Worm (Caenorhabditis elegans): Measurements from ENCODE around the gene Y61A9LA.12.

Gene Y61A9LA.12

DNA sequence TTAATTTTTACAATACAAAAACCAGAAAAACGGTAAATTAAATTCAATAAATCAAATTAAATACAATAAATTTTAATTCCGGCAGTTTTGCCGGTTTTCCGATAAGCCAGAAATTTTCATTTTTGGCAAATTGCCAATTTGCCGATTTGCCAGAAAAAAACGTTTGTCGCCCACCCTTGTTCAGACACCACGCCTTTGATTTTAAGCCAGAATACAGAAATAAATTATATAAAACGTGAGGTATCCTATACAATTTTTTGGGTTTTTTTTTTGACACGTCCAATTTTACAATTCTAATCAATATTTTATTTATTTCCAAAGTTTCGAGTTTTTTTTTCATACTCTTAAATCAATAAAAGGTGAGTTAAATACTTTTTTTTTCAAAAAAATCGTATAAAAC is 40.9 kb upstream of the Y61A9LA.12 start, which contains the start of gene T28F12.1:
TSS of gene T28F12.1 (plus strand) at position 301 of the 400 bp plus-strand sequence.
- TF ChIP-seq T22C8.4 (GFP tag; IDR thresholded peaks at IDR 0.05) (no peak), cog-1 (tag; optimal IDR thresholded peaks at IDR 0.05) (no peak), ztf-29 (GFP tag; IDR thresholded peaks at IDR 0.05) (no peak), klf-2 (GFP tag; conservative IDR thresholded peaks at IDR 0.05) (no peak), flt-1 (GFP tag; IDR thresholded peaks at IDR 0.05) (no peak), med-1 (GFP tag; optimal IDR thresholded peaks at IDR 0.05; ENCODE audit: insufficient read depth) (no peak), ref-1 (GFP tag; conservative IDR thresholded peaks at IDR 0.05) (no peak), tab-1 (GFP tag; IDR thresholded peaks at IDR 0.05) (no peak), ztf-23 (GFP tag; IDR thresholded peaks at IDR 0.05) (no peak)

DNA sequence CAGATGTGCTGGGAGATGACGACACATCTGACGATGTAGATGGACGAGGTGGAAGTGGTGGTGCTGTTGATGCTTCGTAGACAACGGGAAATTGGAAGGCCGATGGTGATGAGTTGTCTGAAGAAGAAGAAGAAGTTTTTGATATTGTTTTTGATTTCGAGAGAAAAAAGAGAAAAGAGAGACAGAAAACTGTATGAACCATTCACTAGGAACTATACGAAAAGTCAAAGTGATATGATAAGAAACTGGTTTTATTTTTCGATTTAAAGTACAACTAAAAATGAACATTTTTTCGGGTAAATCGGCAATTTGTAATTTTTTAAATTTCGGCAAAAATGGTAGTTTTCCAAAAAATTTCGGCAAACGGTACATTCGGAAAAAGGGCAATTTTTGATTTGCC is 35.0 kb upstream of the Y61A9LA.12 start:
- TF ChIP-seq med-1 (GFP tag; optimal IDR thresholded peaks at IDR 0.05; ENCODE audit: insufficient read depth), result no peak
- TF ChIP-seq ref-1 (GFP tag; conservative IDR thresholded peaks at IDR 0.05), result no peak
- no peak for TF ChIP-seq ztf-29 (GFP tag; IDR thresholded peaks at IDR 0.05)
- no peak for TF ChIP-seq tab-1 (GFP tag; IDR thresholded peaks at IDR 0.05)
- TF ChIP-seq flt-1 (GFP tag; IDR thresholded peaks at IDR 0.05), result no peak
- no peak for TF ChIP-seq ztf-23 (GFP tag; IDR thresholded peaks at IDR 0.05)
- TF ChIP-seq klf-2 (GFP tag; conservative IDR thresholded peaks at IDR 0.05), result no peak
- no peak for TF ChIP-seq T22C8.4 (GFP tag; IDR thresholded peaks at IDR 0.05)
- no peak for TF ChIP-seq cog-1 (tag; optimal IDR thresholded peaks at IDR 0.05)

DNA sequence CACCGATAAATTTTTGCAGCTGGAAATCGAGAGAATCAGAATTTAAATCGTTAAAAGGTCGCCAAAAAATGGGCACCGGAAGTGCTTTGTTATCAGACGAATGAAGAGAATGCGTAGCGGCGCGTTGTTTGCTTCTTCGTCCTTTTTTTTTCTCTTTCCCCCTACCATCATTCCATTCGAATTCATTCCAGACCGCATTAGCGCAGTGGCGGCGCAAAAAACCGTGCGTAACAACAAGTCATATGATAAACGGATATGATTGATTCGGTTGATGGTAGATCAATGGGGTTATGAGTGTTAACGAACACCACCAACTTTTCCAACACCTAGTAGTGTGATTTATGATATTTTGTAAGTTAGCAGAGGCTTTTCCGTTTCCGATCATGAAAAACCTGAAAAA is 30.4 kb upstream of the Y61A9LA.12 start:
- TF ChIP-seq tab-1 (GFP tag; IDR thresholded peaks at IDR 0.05) (no peak), med-1 (GFP tag; optimal IDR thresholded peaks at IDR 0.05; ENCODE audit: insufficient read depth) (no peak), ref-1 (GFP tag; conservative IDR thresholded peaks at IDR 0.05) (no peak), cog-1 (tag; optimal IDR thresholded peaks at IDR 0.05) (no peak), ztf-23 (GFP tag; IDR thresholded peaks at IDR 0.05) (no peak), T22C8.4 (GFP tag; IDR thresholded peaks at IDR 0.05) (no peak), klf-2 (GFP tag; conservative IDR thresholded peaks at IDR 0.05) (no peak)

DNA sequence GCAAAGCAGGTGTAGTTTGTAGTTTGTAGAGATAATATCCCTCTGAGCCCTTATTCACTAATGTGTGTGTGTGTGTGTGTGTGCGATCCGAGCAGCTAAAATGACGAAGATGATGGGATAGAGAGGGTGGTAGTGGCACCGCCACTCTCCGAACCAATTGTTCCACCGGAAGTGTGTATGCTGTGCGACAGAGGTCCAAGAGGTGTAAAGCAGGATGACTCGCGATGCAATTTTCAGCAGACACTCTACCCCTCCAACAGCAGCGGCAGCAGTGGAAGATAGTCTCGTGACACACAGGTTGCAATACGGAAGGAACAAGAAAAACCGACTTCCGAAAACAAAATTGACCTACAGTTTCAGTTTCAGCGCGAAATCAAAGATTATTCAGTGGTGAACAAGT is 29.8 kb upstream of the Y61A9LA.12 start:
- TF ChIP-seq ztf-29 (GFP tag; IDR thresholded peaks at IDR 0.05) (no peak), tab-1 (GFP tag; IDR thresholded peaks at IDR 0.05) (no peak), T22C8.4 (GFP tag; IDR thresholded peaks at IDR 0.05) (no peak), ref-1 (GFP tag; conservative IDR thresholded peaks at IDR 0.05) (no peak), ztf-23 (GFP tag; IDR thresholded peaks at IDR 0.05) (no peak), cog-1 (tag; optimal IDR thresholded peaks at IDR 0.05) (no peak), med-1 (GFP tag; optimal IDR thresholded peaks at IDR 0.05; ENCODE audit: insufficient read depth) (no peak), klf-2 (GFP tag; conservative IDR thresholded peaks at IDR 0.05) (no peak), flt-1 (GFP tag; IDR thresholded peaks at IDR 0.05) (no peak)

DNA sequence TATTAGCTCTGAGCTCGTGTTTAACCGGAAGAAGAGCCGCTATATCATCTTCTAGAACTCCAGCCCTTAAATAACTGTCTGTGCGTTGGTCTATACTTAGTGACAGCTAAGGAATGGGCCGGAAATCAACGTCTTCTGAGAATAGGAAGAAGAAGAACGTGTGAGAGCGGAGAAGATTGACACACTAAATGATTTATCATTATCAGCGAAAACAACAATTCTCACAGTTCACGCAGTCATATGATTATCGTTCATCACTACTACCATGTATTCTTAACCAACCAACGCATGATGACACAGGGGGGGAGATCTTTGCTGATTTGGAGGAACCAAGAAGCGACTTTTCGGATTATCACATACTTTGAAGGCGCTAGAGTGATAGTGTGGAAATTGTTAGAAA is 29.3 kb upstream of the Y61A9LA.12 start:
- no peak for TF ChIP-seq med-1 (GFP tag; optimal IDR thresholded peaks at IDR 0.05; ENCODE audit: insufficient read depth)
- TF ChIP-seq tab-1 (GFP tag; IDR thresholded peaks at IDR 0.05), result no peak
- TF ChIP-seq cog-1 (tag; optimal IDR thresholded peaks at IDR 0.05), result no peak
- TF ChIP-seq ref-1 (GFP tag; conservative IDR thresholded peaks at IDR 0.05), result no peak
- TF ChIP-seq ztf-23 (GFP tag; IDR thresholded peaks at IDR 0.05), result no peak
- TF ChIP-seq klf-2 (GFP tag; conservative IDR thresholded peaks at IDR 0.05), result no peak

DNA sequence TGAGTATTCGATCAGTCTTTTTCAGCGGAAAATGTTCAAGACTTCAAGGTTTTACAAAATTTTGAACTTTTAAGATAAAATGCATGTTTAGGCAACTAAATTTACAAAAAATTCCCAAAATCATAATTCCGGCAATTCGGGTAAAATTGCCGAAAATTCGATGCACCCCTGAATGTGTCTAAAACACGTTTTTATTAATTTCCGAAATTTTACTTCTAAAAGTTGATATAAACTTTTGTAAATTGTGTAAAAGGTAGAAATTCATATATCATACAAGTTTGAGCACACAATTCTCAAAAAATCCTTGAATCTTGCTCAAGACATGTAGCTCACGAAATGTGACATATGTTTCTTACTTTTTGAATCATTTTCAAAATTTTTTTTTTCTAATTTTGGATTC is 28.6 kb upstream of the Y61A9LA.12 start:
- no peak for TF ChIP-seq ztf-29 (GFP tag; IDR thresholded peaks at IDR 0.05)

DNA sequence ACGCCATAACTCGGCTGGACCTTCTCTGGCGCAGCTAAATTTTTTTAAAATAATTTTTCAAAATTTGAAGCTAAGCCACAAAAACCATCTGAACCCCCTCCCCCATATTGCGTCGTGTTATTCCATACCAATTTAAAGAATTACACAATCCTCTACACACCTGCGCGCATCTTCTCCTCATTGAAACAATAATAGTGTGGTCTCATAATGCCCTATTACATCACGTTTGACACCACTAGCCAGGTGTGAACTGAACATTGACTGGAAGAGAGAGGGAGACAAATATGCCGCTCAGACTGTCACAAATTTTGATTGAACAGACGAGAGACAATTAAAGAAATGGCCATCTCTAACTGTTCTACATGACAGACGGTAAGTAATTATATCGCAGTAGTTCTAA is 28.2 kb upstream of the Y61A9LA.12 start:
- TF ChIP-seq ztf-23 (GFP tag; IDR thresholded peaks at IDR 0.05) (no peak), flt-1 (GFP tag; IDR thresholded peaks at IDR 0.05) (no peak), med-1 (GFP tag; optimal IDR thresholded peaks at IDR 0.05; ENCODE audit: insufficient read depth) (no peak), klf-2 (GFP tag; conservative IDR thresholded peaks at IDR 0.05) (no peak)

DNA sequence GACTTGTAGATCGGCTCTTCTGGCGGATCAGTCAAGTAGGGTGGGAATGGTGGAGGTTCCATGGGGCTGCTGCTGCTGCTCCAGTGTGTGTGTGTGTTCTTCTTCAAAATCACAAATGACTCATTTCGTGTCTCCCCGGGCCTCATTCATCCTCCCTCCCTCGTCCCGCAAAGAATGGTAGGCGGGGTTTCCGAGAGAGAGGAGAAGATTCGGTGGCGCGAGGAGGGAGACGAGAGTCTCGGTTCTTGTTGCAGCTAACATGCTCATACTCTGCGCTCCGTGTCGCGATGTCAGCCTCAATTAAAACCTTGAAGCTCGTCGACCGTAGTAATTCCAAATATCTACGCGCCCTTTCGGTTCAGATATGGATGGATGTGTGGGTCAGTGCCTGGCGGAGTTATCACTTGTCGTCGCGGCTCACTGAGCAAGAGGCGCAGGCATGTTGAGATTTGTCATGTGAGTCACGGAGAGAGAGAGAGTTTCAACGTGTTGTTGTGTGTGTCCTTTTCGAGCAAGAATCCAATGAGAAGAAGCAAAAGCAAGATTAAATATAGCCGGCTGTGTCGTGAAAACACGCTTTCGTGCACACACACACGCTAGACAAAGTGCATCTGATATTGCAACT is 26.8 kb upstream of the Y61A9LA.12 start:
- no peak for TF ChIP-seq flt-1 (GFP tag; IDR thresholded peaks at IDR 0.05)

DNA sequence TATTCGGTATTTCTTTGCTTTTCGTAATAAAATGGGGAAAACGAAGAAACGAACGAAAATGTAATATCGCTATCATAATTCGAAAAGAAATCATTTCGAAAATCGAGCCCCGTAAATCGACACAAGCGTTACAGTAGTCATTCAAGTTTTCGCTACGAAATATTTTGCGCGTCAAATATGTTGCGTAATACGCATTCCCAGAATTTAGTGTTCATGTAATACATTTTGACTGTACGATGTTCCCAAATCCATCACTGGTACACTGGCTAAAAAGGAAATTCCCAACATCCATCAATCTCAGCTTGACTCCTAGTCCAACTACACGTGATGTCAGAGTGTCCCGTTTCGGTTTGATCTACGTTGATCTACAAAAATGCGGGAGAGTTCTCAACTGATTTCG is 25.7 kb upstream of the Y61A9LA.12 start:
- TF ChIP-seq med-1 (GFP tag; optimal IDR thresholded peaks at IDR 0.05; ENCODE audit: insufficient read depth), result no peak
- TF ChIP-seq ztf-23 (GFP tag; IDR thresholded peaks at IDR 0.05), result no peak
- TF ChIP-seq ztf-29 (GFP tag; IDR thresholded peaks at IDR 0.05), result no peak
- TF ChIP-seq tab-1 (GFP tag; IDR thresholded peaks at IDR 0.05), result no peak
- no peak for TF ChIP-seq ref-1 (GFP tag; conservative IDR thresholded peaks at IDR 0.05)
- no peak for TF ChIP-seq klf-2 (GFP tag; conservative IDR thresholded peaks at IDR 0.05)
- TF ChIP-seq cog-1 (tag; optimal IDR thresholded peaks at IDR 0.05), result no peak
- no peak for TF ChIP-seq flt-1 (GFP tag; IDR thresholded peaks at IDR 0.05)
- TF ChIP-seq T22C8.4 (GFP tag; IDR thresholded peaks at IDR 0.05), result no peak

DNA sequence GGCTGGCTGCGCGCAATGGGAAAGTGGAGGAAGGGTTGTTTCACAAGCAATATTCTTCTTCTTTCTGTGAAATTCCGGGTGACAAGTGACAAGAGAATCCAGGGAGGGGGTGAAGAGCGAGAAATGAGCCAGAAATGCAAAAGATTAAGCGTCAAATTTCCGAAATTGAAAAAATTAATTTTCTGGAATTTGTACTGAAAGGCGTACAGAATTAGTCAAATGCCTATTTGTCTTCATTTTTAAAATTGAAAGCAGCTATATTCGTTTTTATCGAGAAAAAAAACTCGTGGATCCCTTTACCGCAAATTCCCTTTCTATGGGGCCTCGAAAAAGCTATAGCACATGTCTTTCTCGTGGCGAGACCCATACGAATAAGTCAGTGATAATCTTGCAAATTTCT is 17.9 kb upstream of the Y61A9LA.12 start:
- TF ChIP-seq flt-1 (GFP tag; IDR thresholded peaks at IDR 0.05), result no peak

DNA sequence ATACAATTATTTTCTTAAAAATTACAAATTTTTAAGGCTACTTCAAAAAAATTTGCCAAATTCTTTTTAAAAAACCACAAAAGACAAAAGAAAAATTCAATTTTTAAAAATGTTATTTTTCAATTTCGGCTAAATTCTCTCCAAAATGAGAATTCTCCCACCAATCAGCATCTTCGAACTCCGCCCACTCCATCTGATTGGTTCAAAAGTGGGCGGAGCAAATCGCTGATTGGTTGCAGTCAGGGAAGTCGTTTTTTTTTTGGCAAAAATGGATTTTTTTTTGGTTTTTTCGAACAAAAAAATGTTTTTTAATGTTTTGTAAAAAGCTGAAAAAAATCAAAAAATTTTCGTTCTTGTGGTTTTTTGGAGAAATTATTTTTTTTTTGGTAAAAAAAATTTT is 13.8 kb upstream of the Y61A9LA.12 start:
- no peak for TF ChIP-seq ztf-29 (GFP tag; IDR thresholded peaks at IDR 0.05)
- TF ChIP-seq T22C8.4 (GFP tag; IDR thresholded peaks at IDR 0.05), result no peak

Measured in whole organism, midembryonic.